Worm (Caenorhabditis elegans): ENCODE measurements around the gene eef-1B.2.

eef-1B.2 gene

ce11 chrIV:15053271-15053670 lies 16.1 kb downstream of the eef-1B.2 start, which contains the start of gene srt-47:
Gene srt-47, minus strand, starts transcription at chrIV:15053371.
- TF ChIP-seq pax-3 (tag; optimal IDR thresholded peaks at IDR 0.05) (no peak), nhr-77 (tag; optimal IDR thresholded peaks at IDR 0.05) (no peak), lin-13 (GFP tag; optimal IDR thresholded peaks at IDR 0.05) (no peak), tlp-1 (tag; optimal IDR thresholded peaks at IDR 0.05) (no peak), isw-1 (GFP tag; IDR thresholded peaks at IDR 0.05) (no peak)

ce11 chrIV:15056081-15056586 lies 19.0 kb downstream of the eef-1B.2 start, which contains the start of gene Y41E3.19:
Gene Y41E3.19, plus strand, starts transcription at chrIV:15056131.
- no peak for TF ChIP-seq efl-1 (optimal IDR thresholded peaks at IDR 0.05)
- TF ChIP-seq efl-1 (GFP tag; optimal IDR thresholded peaks at IDR 0.05 in 1 of 2) = peak in 1 of 2 experiments; percentile 2
- TF ChIP-seq nhr-47 (tag; optimal IDR thresholded peaks at IDR 0.05) = no peak
- no peak for TF ChIP-seq aha-1 (tag; optimal IDR thresholded peaks at IDR 0.05)
- TF ChIP-seq C04F5.9 (tag; optimal IDR thresholded peaks at IDR 0.05) = no peak
- TF ChIP-seq sox-4 (tag; optimal IDR thresholded peaks at IDR 0.05) = no peak
- TF ChIP-seq pqm-1 (tag; optimal IDR thresholded peaks at IDR 0.05) = no peak

- TF ChIP-seq efl-3 (GFP tag; optimal IDR thresholded peaks at IDR 0.05) = no peak
- TF ChIP-seq nhr-77 (tag; optimal IDR thresholded peaks at IDR 0.05) = no peak
- no peak for TF ChIP-seq lin-39 (tag; optimal IDR thresholded peaks at IDR 0.05)
- TF ChIP-seq zag-1 (tag; optimal IDR thresholded peaks at IDR 0.05) = no peak
- TF ChIP-seq C34B4.2 (tag; optimal IDR thresholded peaks at IDR 0.05) = no peak
- no peak for TF ChIP-seq aha-1 (tag; optimal IDR thresholded peaks at IDR 0.05)
- no peak for TF ChIP-seq hlh-4 (tag; optimal IDR thresholded peaks at IDR 0.05)
- no peak for TF ChIP-seq snu-23 (GFP tag; optimal IDR thresholded peaks at IDR 0.05)
- TF ChIP-seq sptf-1 (tag; optimal IDR thresholded peaks at IDR 0.05) = no peak
- no peak for TF ChIP-seq ztf-4 (tag; optimal IDR thresholded peaks at IDR 0.05)
- TF ChIP-seq elt-2 (tag; optimal IDR thresholded peaks at IDR 0.05) = no peak
- no peak for TF ChIP-seq tbx-2 (tag; optimal IDR thresholded peaks at IDR 0.05)
- TF ChIP-seq jun-1 (tag; optimal IDR thresholded peaks at IDR 0.05) = no peak
- no peak for TF ChIP-seq ceh-88 (GFP tag; IDR thresholded peaks at IDR 0.05)
- no peak for TF ChIP-seq nhr-28 (tag; optimal IDR thresholded peaks at IDR 0.05)
- no peak for TF ChIP-seq nhr-47 (tag; optimal IDR thresholded peaks at IDR 0.05)
- TF ChIP-seq egl-13 (tag; optimal IDR thresholded peaks at IDR 0.05) = no peak
These were observed 20.9 kb downstream of the eef-1B.2 start, which contains the start of gene Y41E3.13 for ce11 chrIV:15057994-15058393. Gene Y41E3.13, plus strand, starts transcription at chrIV:15058294.

- peak; percentile 78 for TF ChIP-seq unc-98 (GFP tag; IDR thresholded peaks at IDR 0.05)
These were observed 22.0 kb downstream of the eef-1B.2 start for ce11 chrIV:15059150-15059549.

ce11 chrIV:15063789-15064188 lies 26.7 kb downstream of the eef-1B.2 start:
- no peak for TF ChIP-seq unc-98 (GFP tag; IDR thresholded peaks at IDR 0.05)
- no peak for TF ChIP-seq aha-1 (tag; optimal IDR thresholded peaks at IDR 0.05)
- TF ChIP-seq nhr-28 (tag; optimal IDR thresholded peaks at IDR 0.05) = no peak
- TF ChIP-seq nhr-11 (tag; optimal IDR thresholded peaks at IDR 0.05) = no peak
- no peak for TF ChIP-seq unc-130 (tag; optimal IDR thresholded peaks at IDR 0.05)
- TF ChIP-seq tbx-2 (tag; optimal IDR thresholded peaks at IDR 0.05) = no peak
- no peak for TF ChIP-seq fkh-8 (tag; optimal IDR thresholded peaks at IDR 0.05)
- TF ChIP-seq nhr-77 (tag; optimal IDR thresholded peaks at IDR 0.05) = no peak
- no peak for TF ChIP-seq snu-23 (GFP tag; optimal IDR thresholded peaks at IDR 0.05)

- TF ChIP-seq alr-1 (tag; optimal IDR thresholded peaks at IDR 0.05; ENCODE audit: borderline replicate concordance) = no peak
- TF ChIP-seq sptf-1 (tag; optimal IDR thresholded peaks at IDR 0.05) = no peak
- no peak for TF ChIP-seq nhr-90 (tag; optimal IDR thresholded peaks at IDR 0.05; ENCODE audit: poor library complexity)
- no peak for TF ChIP-seq unc-30 (tag; optimal IDR thresholded peaks at IDR 0.05)
- no peak for TF ChIP-seq zag-1 (tag; optimal IDR thresholded peaks at IDR 0.05)
- no peak for TF ChIP-seq elt-3 (tag; optimal IDR thresholded peaks at IDR 0.05)
- TF ChIP-seq isw-1 (GFP tag; IDR thresholded peaks at IDR 0.05) = no peak
These were observed 28.5 kb downstream of the eef-1B.2 start, which contains the start of gene Y41E3.18 for ce11 chrIV:15065653-15066052. Gene Y41E3.18, minus strand, starts transcription at chrIV:15065753.

All from whole organism, L1 larva.